Fruit fly (Drosophila melanogaster) whole organism, prepupa: Measurements from ENCODE around the gene CG45263.

Experiments used
- Blimp-1 ChIP-seq: fragments of 200-800 bp; sonication (Bioruptor generic); optimal IDR thresholded peaks from 3 replicates; lab custom pipeline; 2017; ENCODE audit warnings: missing biosample characterization, missing genetic modification characterization, mild to moderate bottlenecking, moderate library complexity, missing genetic modification reagents
- CG10631 ChIP-seq: fragments of 200-800 bp; sonication (Bioruptor generic); optimal IDR thresholded peaks from 2 replicates; lab custom pipeline; 2016; ENCODE audit warnings: missing biosample characterization, missing genetic modification characterization
- CG10669 ChIP-seq: fragments of 200-800 bp; sonication (Bioruptor generic); optimal IDR thresholded peaks from 3 replicates; lab custom pipeline; 2018; ENCODE audit warnings: missing biosample characterization, mild to moderate bottlenecking, missing genetic modification characterization, moderate library complexity
- CG11294 ChIP-seq: fragments of 200-800 bp; sonication (Bioruptor generic); IDR thresholded peaks from 2 replicates; pipeline ENCODE4 v1.3.6; 2022; ENCODE audit warnings: missing biosample characterization, missing genetic modification characterization
- CG11762 ChIP-seq: fragments of 200-800 bp; sonication (Bioruptor generic); optimal IDR thresholded peaks from 3 replicates; lab custom pipeline; 2016; ENCODE audit warnings: missing biosample characterization, missing genetic modification characterization; ENCODE audit not compliant: insufficient read depth
- CG11902 ChIP-seq: fragments of 200-800 bp; sonication (Bioruptor generic); optimal IDR thresholded peaks from 3 replicates; lab custom pipeline; 2016; ENCODE audit warnings: missing biosample characterization, missing genetic modification characterization
- CG15336 ChIP-seq: fragments of 200-800 bp; sonication (Bioruptor generic); IDR thresholded peaks from 2 replicates; pipeline ENCODE4 v1.3.6; 2022; ENCODE audit warnings: missing biosample characterization, missing genetic modification characterization
- CG1621 ChIP-seq: fragments of 200-800 bp; sonication (Bioruptor generic); optimal IDR thresholded peaks from 3 replicates; lab custom pipeline; 2018; ENCODE audit warnings: missing biosample characterization, mild to moderate bottlenecking, missing genetic modification characterization
- CG16779 ChIP-seq: fragments of 200-800 bp; sonication (Bioruptor generic); optimal IDR thresholded peaks from 3 replicates; lab custom pipeline; 2017; ENCODE audit warnings: missing biosample characterization, mild to moderate bottlenecking, missing genetic modification characterization
- CG3032 ChIP-seq: fragments of 200-800 bp; optimal IDR thresholded peaks from 2 replicates; lab custom pipeline; 2019; ENCODE audit warnings: missing biosample characterization, mild to moderate bottlenecking, missing genetic modification characterization, moderate library complexity
- CG32006 ChIP-seq: fragments of 200-800 bp; sonication (Bioruptor generic); optimal IDR thresholded peaks from 3 replicates; lab custom pipeline; 2017; ENCODE audit warnings: missing biosample characterization, mild to moderate bottlenecking, missing genetic modification characterization
- CG3919 ChIP-seq: fragments of 200-800 bp; sonication (Bioruptor generic); optimal IDR thresholded peaks from 3 replicates; lab custom pipeline; 2016; ENCODE audit warnings: missing biosample characterization, missing genetic modification characterization
- CG4318 ChIP-seq: fragments of 200-800 bp; sonication (Bioruptor generic); optimal IDR thresholded peaks from 3 replicates; lab custom pipeline; 2017; ENCODE audit warnings: missing biosample characterization, mild to moderate bottlenecking, missing genetic modification characterization
- CG6163 ChIP-seq: fragments of 200-800 bp; sonication (Bioruptor generic); IDR thresholded peaks from 3 replicates; pipeline ENCODE4 v1.3.6; 2022; ENCODE audit warnings: missing biosample characterization, missing genetic modification characterization
- CG6792 ChIP-seq: fragments of 200-800 bp; sonication (Bioruptor generic); optimal IDR thresholded peaks from 3 replicates; lab custom pipeline; 2016; ENCODE audit warnings: missing biosample characterization, missing genetic modification characterization
- CG6808 ChIP-seq: fragments of 200-800 bp; sonication (Bioruptor generic); optimal IDR thresholded peaks from 3 replicates; lab custom pipeline; 2017; ENCODE audit warnings: missing biosample characterization, missing genetic modification characterization, mild to moderate bottlenecking, moderate library complexity, missing genetic modification reagents
- CG6854 ChIP-seq: fragments of 200-800 bp; sonication (Bioruptor generic); optimal IDR thresholded peaks from 2 replicates; lab custom pipeline; 2017; ENCODE audit warnings: missing biosample characterization, mild to moderate bottlenecking, missing genetic modification characterization
- CG7368 ChIP-seq: fragments of 200-800 bp; sonication (Bioruptor generic); optimal IDR thresholded peaks from 3 replicates; lab custom pipeline; 2016; ENCODE audit warnings: missing biosample characterization, missing genetic modification characterization
- CG8119 ChIP-seq: fragments of 200-800 bp; sonication (Bioruptor generic); IDR thresholded peaks from 3 replicates; pipeline ENCODE4 v1.3.6; 2022; ENCODE audit warnings: missing biosample characterization, missing genetic modification characterization
- CG8319 ChIP-seq: fragments of 200-800 bp; sonication (Bioruptor generic); optimal IDR thresholded peaks from 3 replicates; lab custom pipeline; 2016; ENCODE audit warnings: missing biosample characterization, missing genetic modification characterization
- CG9139 ChIP-seq: fragments of 200-800 bp; sonication (Bioruptor generic); optimal IDR thresholded peaks from 3 replicates; lab custom pipeline; 2017; ENCODE audit warnings: missing biosample characterization, mild to moderate bottlenecking, missing genetic modification characterization
- Eip75B ChIP-seq: fragments of 200-800 bp; sonication (Bioruptor generic); optimal IDR thresholded peaks from 3 replicates; lab custom pipeline; 2016; ENCODE audit warnings: missing biosample characterization, missing genetic modification characterization
- Eip93F ChIP-seq: fragments of 200-800 bp; sonication (Bioruptor generic); optimal IDR thresholded peaks from 2 replicates; lab custom pipeline; 2016; ENCODE audit warnings: missing biosample characterization, mild to moderate bottlenecking, missing genetic modification characterization
- Ets96B ChIP-seq: fragments of 200-800 bp; optimal IDR thresholded peaks from 2 replicates; lab custom pipeline; 2019; ENCODE audit warnings: missing biosample characterization, mild to moderate bottlenecking, missing genetic modification characterization, moderate library complexity
- Gug ChIP-seq: fragments of 200-800 bp; sonication (Bioruptor generic); IDR thresholded peaks from 2 replicates; pipeline ENCODE4 v1.3.6; 2022; ENCODE audit warnings: missing biosample characterization, missing genetic modification characterization
- Hr38 ChIP-seq: sonication (Bioruptor generic); optimal IDR thresholded peaks from 2 replicates; lab custom pipeline; 2016; ENCODE audit warnings: missing biosample characterization, missing genetic modification characterization
- Hr39 ChIP-seq: fragments of 200-800 bp; sonication (Bioruptor generic); optimal IDR thresholded peaks from 2 replicates; lab custom pipeline; 2016; ENCODE audit warnings: missing biosample characterization, missing genetic modification characterization
- Hr4 ChIP-seq: fragments of 200-800 bp; sonication (Bioruptor generic); optimal IDR thresholded peaks from 3 replicates; lab custom pipeline; 2016; ENCODE audit warnings: missing biosample characterization, missing genetic modification characterization
- Lpt ChIP-seq: fragments of 200-800 bp; sonication (Bioruptor generic); optimal IDR thresholded peaks from 3 replicates; lab custom pipeline; 2016; ENCODE audit warnings: missing biosample characterization, missing genetic modification characterization
- OdsH ChIP-seq: fragments of 200-800 bp; sonication (Bioruptor generic); optimal IDR thresholded peaks from 3 replicates; lab custom pipeline; 2016; ENCODE audit warnings: missing biosample characterization, missing genetic modification characterization
- achi ChIP-seq: fragments of 200-800 bp; sonication (Bioruptor generic); optimal IDR thresholded peaks from 3 replicates; lab custom pipeline; 2016; ENCODE audit warnings: missing biosample characterization, missing genetic modification characterization
- acj6 ChIP-seq: fragments of 200-800 bp; sonication (Bioruptor generic); optimal IDR thresholded peaks from 3 replicates; lab custom pipeline; 2016; ENCODE audit warnings: missing biosample characterization, missing genetic modification characterization
- dac ChIP-seq: fragments of 200-800 bp; sonication (Bioruptor generic); optimal IDR thresholded peaks from 2 replicates; lab custom pipeline; 2017; ENCODE audit warnings: missing biosample characterization, mild to moderate bottlenecking, missing genetic modification characterization
- eg ChIP-seq: fragments of 200-800 bp; sonication (Bioruptor generic); IDR thresholded peaks from 3 replicates; pipeline ENCODE4 v1.3.6; 2022; ENCODE audit warnings: missing biosample characterization, missing genetic modification characterization
- fd59A ChIP-seq: fragments of 200-800 bp; sonication (Bioruptor generic); optimal IDR thresholded peaks from 2 replicates; lab custom pipeline; 2017; ENCODE audit warnings: missing biosample characterization, mild to moderate bottlenecking, missing genetic modification characterization, missing genetic modification reagents
- fd85E ChIP-seq: fragments of 200-800 bp; sonication (Bioruptor generic); optimal IDR thresholded peaks from 3 replicates; lab custom pipeline; 2016; ENCODE audit warnings: missing biosample characterization, missing genetic modification characterization
- fkh ChIP-seq: fragments of 200-800 bp; sonication (Bioruptor generic); optimal IDR thresholded peaks from 3 replicates; lab custom pipeline; 2017; ENCODE audit warnings: missing biosample characterization, mild to moderate bottlenecking, missing genetic modification characterization, moderate library complexity
- lz ChIP-seq: fragments of 200-800 bp; sonication (Bioruptor generic); optimal IDR thresholded peaks from 3 replicates; lab custom pipeline; 2016; ENCODE audit warnings: missing biosample characterization, missing genetic modification characterization
- pdm3 ChIP-seq: fragments of 200-800 bp; sonication (Bioruptor generic); optimal IDR thresholded peaks from 3 replicates; lab custom pipeline; 2016; ENCODE audit warnings: missing biosample characterization, missing genetic modification characterization
- salr ChIP-seq, 2 experiments: fragments of 200-800 bp; sonication (Bioruptor generic); optimal IDR thresholded peaks; 3 replicates each; lab custom pipeline; 2016 to 2018; ENCODE audit warnings: missing biosample characterization in 2 of 2, missing genetic modification characterization in 2 of 2, mild to moderate bottlenecking in 1 of 2
- spab ChIP-seq: fragments of 200-800 bp; sonication (Bioruptor generic); optimal IDR thresholded peaks from 2 replicates; lab custom pipeline; 2017; ENCODE audit warnings: missing biosample characterization, mild to moderate bottlenecking, missing genetic modification characterization, missing genetic modification reagents
- ss ChIP-seq, 2 experiments: fragments of 200-800 bp; sonication (Bioruptor generic); optimal IDR thresholded peaks; 2 replicates in 1 of 2; 3 replicates in 1 of 2; lab custom pipeline; 2017 to 2018; ENCODE audit warnings: mild to moderate bottlenecking in 2 of 2, missing biosample characterization in 2 of 2, missing genetic modification characterization in 2 of 2, moderate library complexity in 1 of 2
- svp ChIP-seq: fragments of 200-800 bp; sonication (Bioruptor generic); peaks from one replicate; lab custom pipeline; 2016; ENCODE audit warnings: missing biosample characterization, missing genetic modification characterization
- vri ChIP-seq: fragments of 200-800 bp; sonication (Bioruptor generic); optimal IDR thresholded peaks from 3 replicates; lab custom pipeline; 2016; ENCODE audit warnings: missing biosample characterization, mild to moderate bottlenecking, missing genetic modification characterization

Gene CG45263

dm6 chr3R:8517752-8518185, 40.4 kb upstream of the CG45263 start, which contains the start of gene CG11737 (continued):
- TF ChIP-seq achi (GFP tag; lab: Kevin White, UChicago) (no peak), Lpt (GFP tag; lab: Kevin White, UChicago) (peak; percentile 11), Hr39 (no peak), Eip93F (no peak), CG11762 (GFP tag; lab: Kevin White, UChicago) (peak; percentile 12), Gug (GFP tag; lab: Robert Waterston, UW) (peak; percentile 9; the same call in 1 of the 2 replicates), CG6808 (GFP tag; lab: Kevin White, UChicago) (peak; percentile 44), CG16779 (tag; lab: Kevin White, UChicago) (no peak), Eip75B (GFP tag; lab: Kevin White, UChicago) (no peak), CG11294 (no peak), svp (peak; percentile 64), CG7368 (GFP tag; lab: Kevin White, UChicago) (no peak), CG6163 (no peak), CG4318 (GFP tag; lab: Kevin White, UChicago) (no peak), OdsH (GFP tag; lab: Kevin White, UChicago) (no peak), salr (GFP tag; optimal IDR thresholded peaks at IDR 0.05; lab: Kevin White, UChicago) (no peak), CG32006 (GFP tag; lab: Kevin White, UChicago) (peak; percentile 27), lz (no peak), CG10631 (GFP tag; lab: Kevin White, UChicago) (no peak), CG6792 (no peak), CG6854 (no peak), Hr38 (no peak), Blimp-1 (no peak), CG1621 (tag; lab: Kevin White, UChicago) (peak; percentile 57), spab (GFP tag; lab: Kevin White, UChicago) (peak; percentile 28), vri (GFP tag; lab: Kevin White, UChicago) (peak; percentile 25), fd59A (no peak), CG15336 (GFP tag; lab: Robert Waterston, UW) (no peak)

- no peak for TF ChIP-seq lz
- TF ChIP-seq CG10669 (GFP tag; lab: Kevin White, UChicago), result no peak
- TF ChIP-seq Hr4 (GFP tag; lab: Kevin White, UChicago), result no peak
- TF ChIP-seq Gug (GFP tag; lab: Robert Waterston, UW), result no peak
- TF ChIP-seq eg (GFP tag; lab: Robert Waterston, UW), result no peak
- no peak for TF ChIP-seq ss (GFP tag; optimal IDR thresholded peaks at IDR 0.05; lab: Kevin White, UChicago)
- no peak for TF ChIP-seq pdm3 (GFP tag; lab: Kevin White, UChicago)
- TF ChIP-seq CG6792, result no peak
- no peak for TF ChIP-seq CG16779 (tag; lab: Kevin White, UChicago)
- TF ChIP-seq CG4318 (GFP tag; lab: Kevin White, UChicago), result no peak
- no peak for TF ChIP-seq CG11902 (GFP tag; lab: Kevin White, UChicago)
- TF ChIP-seq Hr39, result no peak
- no peak for TF ChIP-seq Lpt (GFP tag; lab: Kevin White, UChicago)
- TF ChIP-seq CG3032 (tag; lab: Kevin White, UChicago), result no peak
- no peak for TF ChIP-seq CG6854
- no peak for TF ChIP-seq CG8319
- TF ChIP-seq CG9139 (GFP tag; lab: Kevin White, UChicago), result no peak
- no peak for TF ChIP-seq acj6 (GFP tag; lab: Kevin White, UChicago)
- no peak for TF ChIP-seq dac
- TF ChIP-seq vri (GFP tag; lab: Kevin White, UChicago), result no peak
These were observed 35.5 kb upstream of the CG45263 start, which contains the start of gene Or85c for dm6 chr3R:8512922-8513321. TSS of gene Or85c (minus strand) at chr3R:8513022.

DNA sequence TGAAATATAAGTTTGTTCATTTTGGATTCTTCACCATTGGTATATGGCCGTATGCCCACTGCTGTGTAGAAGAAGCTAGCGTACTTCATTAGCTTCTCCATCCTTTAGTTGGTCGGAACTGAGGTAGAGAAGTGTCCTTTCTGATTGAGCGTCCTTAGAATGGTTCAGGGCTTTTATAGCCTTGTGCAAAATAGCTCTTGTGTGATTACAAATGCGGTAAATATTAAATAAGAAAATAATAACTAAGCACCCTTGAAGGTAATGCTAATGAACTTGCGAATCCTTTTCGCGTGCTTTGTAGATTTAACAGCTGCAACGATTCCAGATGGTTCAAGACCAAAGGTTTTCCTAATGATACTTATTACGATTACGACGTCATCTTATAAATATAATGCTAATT, 33.8 kb upstream of the CG45263 start, which contains the start of gene Or85b:
TSS of gene Or85b (minus strand) at position 101 of the 400 bp plus-strand sequence.
- TF ChIP-seq Lpt (GFP tag; lab: Kevin White, UChicago) (no peak), CG8119 (GFP tag; lab: Robert Waterston, UW) (no peak), CG10631 (GFP tag; lab: Kevin White, UChicago) (no peak), acj6 (GFP tag; lab: Kevin White, UChicago) (no peak), Blimp-1 (no peak), CG3919 (GFP tag; lab: Kevin White, UChicago) (no peak), OdsH (GFP tag; lab: Kevin White, UChicago) (no peak), CG11902 (GFP tag; lab: Kevin White, UChicago) (no peak), fkh (no peak), fd85E (GFP tag; lab: Kevin White, UChicago) (no peak), svp (no peak), ss (GFP tag; optimal IDR thresholded peaks at IDR 0.05; lab: Kevin White, UChicago) (no peak), Eip93F (no peak), Ets96B (no peak), CG1621 (tag; lab: Kevin White, UChicago) (no peak), CG11294 (no peak), pdm3 (GFP tag; lab: Kevin White, UChicago) (no peak)
